Fruit fly (Drosophila melanogaster) whole organism, embryonic: Measurements from ENCODE around the gene Ant2.

ENCODE experiments used
- ATbp ChIP-seq: fragments of 200-800 bp; sonication (Bioruptor generic); optimal IDR thresholded peaks from 2 replicates; lab custom pipeline; 2017; ENCODE audit warnings: missing biosample characterization, mild to moderate bottlenecking, missing genetic modification characterization, missing genetic modification reagents
- B-H2 ChIP-seq: fragments of 200-800 bp; sonication (Bioruptor generic); optimal IDR thresholded peaks from 2 replicates; lab custom pipeline; 2018; ENCODE audit warnings: missing biosample characterization, mild to moderate bottlenecking, missing genetic modification characterization
- CG10565 ChIP-seq: fragments of 200-800 bp; sonication (Bioruptor generic); optimal IDR thresholded peaks from 3 replicates; lab custom pipeline; 2016; ENCODE audit warnings: missing biosample characterization, mild to moderate bottlenecking, missing genetic modification characterization
- CG11560 ChIP-seq: fragments of 200-800 bp; sonication (Bioruptor generic); IDR thresholded peaks from 3 replicates; pipeline ENCODE4 v1.3.6; 2022; ENCODE audit warnings: missing biosample characterization, missing genetic modification characterization
- CG12219 ChIP-seq: fragments of 200-800 bp; sonication (Bioruptor generic); optimal IDR thresholded peaks from 3 replicates; lab custom pipeline; 2018; ENCODE audit warnings: missing biosample characterization, mild to moderate bottlenecking, missing genetic modification characterization
- CG12744 ChIP-seq: fragments of 200-800 bp; sonication (Bioruptor generic); optimal IDR thresholded peaks from 2 replicates; lab custom pipeline; 2016; ENCODE audit warnings: missing biosample characterization, missing genetic modification characterization
- CG13424 ChIP-seq: fragments of 200-800 bp; sonication (Bioruptor generic); optimal IDR thresholded peaks from 2 replicates; lab custom pipeline; 2019; ENCODE audit warnings: missing biosample characterization, mild to moderate bottlenecking, missing genetic modification characterization, moderate library complexity
- CG1603 ChIP-seq: fragments of 200-800 bp; sonication (Bioruptor generic); optimal IDR thresholded peaks from 2 replicates; lab custom pipeline; 2019; ENCODE audit warnings: missing biosample characterization, mild to moderate bottlenecking, missing genetic modification characterization, moderate library complexity
- CG16863 ChIP-seq: fragments of 200-800 bp; sonication (Bioruptor generic); optimal IDR thresholded peaks from 3 replicates; lab custom pipeline; 2016; ENCODE audit warnings: missing biosample characterization, missing genetic modification characterization
- CG17802 ChIP-seq: fragments of 200-800 bp; sonication (Bioruptor generic); optimal IDR thresholded peaks from 2 replicates; lab custom pipeline; 2018; ENCODE audit warnings: missing biosample characterization, mild to moderate bottlenecking, missing genetic modification characterization, moderate library complexity
- CG2116 ChIP-seq: fragments of 200-800 bp; sonication (Bioruptor generic); optimal IDR thresholded peaks from 3 replicates; lab custom pipeline; 2018; ENCODE audit warnings: missing biosample characterization, mild to moderate bottlenecking, missing genetic modification characterization
- CG2712 ChIP-seq: fragments of 200-800 bp; optimal IDR thresholded peaks from 3 replicates; lab custom pipeline; 2019; ENCODE audit warnings: missing biosample characterization, mild to moderate bottlenecking, missing genetic modification characterization, moderate library complexity
- CG32772 ChIP-seq: fragments of 200-800 bp; sonication (Bioruptor generic); IDR thresholded peaks from 2 replicates; pipeline ENCODE4 v1.3.6; 2022; ENCODE audit warnings: missing biosample characterization, missing genetic modification characterization
- CG34376 ChIP-seq: fragments of 200-800 bp; sonication (Bioruptor generic); optimal IDR thresholded peaks from 2 replicates; lab custom pipeline; 2018; ENCODE audit warnings: missing biosample characterization, mild to moderate bottlenecking, missing genetic modification characterization
- CG4424 ChIP-seq: fragments of 200-800 bp; sonication (Bioruptor generic); optimal IDR thresholded peaks from 3 replicates; lab custom pipeline; 2016; ENCODE audit warnings: missing biosample characterization, missing genetic modification characterization
- CG5180 ChIP-seq: fragments of 200-800 bp; sonication (Bioruptor generic); optimal IDR thresholded peaks from 3 replicates; lab custom pipeline; 2017; ENCODE audit warnings: missing biosample characterization, missing genetic modification characterization, mild to moderate bottlenecking, moderate library complexity, missing genetic modification reagents
- CG7556 ChIP-seq: fragments of 200-800 bp; sonication (Bioruptor generic); optimal IDR thresholded peaks from 2 replicates; lab custom pipeline; 2017; ENCODE audit warnings: missing biosample characterization, mild to moderate bottlenecking, missing genetic modification characterization
- CG7745 ChIP-seq: fragments of 200-800 bp; sonication (Bioruptor generic); optimal IDR thresholded peaks from 2 replicates; lab custom pipeline; 2018; ENCODE audit warnings: missing biosample characterization, mild to moderate bottlenecking, missing genetic modification characterization, moderate library complexity
- CG7963 ChIP-seq: fragments of 200-800 bp; sonication (Bioruptor generic); IDR thresholded peaks from 3 replicates; pipeline ENCODE4 v1.3.6; 2022; ENCODE audit warnings: missing biosample characterization, missing genetic modification characterization; ENCODE audit not compliant: partially characterized antibody
- CG8924 ChIP-seq: fragments of 200-800 bp; optimal IDR thresholded peaks from 3 replicates; lab custom pipeline; 2019; ENCODE audit warnings: missing biosample characterization, mild to moderate bottlenecking, missing genetic modification characterization, moderate library complexity
- Camta ChIP-seq: fragments of 200-800 bp; sonication (Bioruptor generic); optimal IDR thresholded peaks from 2 replicates; lab custom pipeline; 2016; ENCODE audit warnings: missing biosample characterization, missing genetic modification characterization
- D19B ChIP-seq: fragments of 200-800 bp; sonication (Bioruptor generic); optimal IDR thresholded peaks from 2 replicates; lab custom pipeline; 2017; ENCODE audit warnings: missing biosample characterization, mild to moderate bottlenecking, missing genetic modification characterization
- Dek ChIP-seq: fragments of 200-800 bp; sonication (Bioruptor generic); optimal IDR thresholded peaks from 3 replicates; lab custom pipeline; 2019; ENCODE audit warnings: missing biosample characterization, mild to moderate bottlenecking, missing genetic modification characterization, moderate library complexity
- ERR ChIP-seq: fragments of 200-800 bp; sonication (Bioruptor generic); optimal IDR thresholded peaks from 2 replicates; lab custom pipeline; 2016; ENCODE audit warnings: missing biosample characterization, missing genetic modification characterization
- HHEX ChIP-seq: fragments of 200-800 bp; sonication (Bioruptor generic); optimal IDR thresholded peaks from 3 replicates; lab custom pipeline; 2017; ENCODE audit warnings: missing biosample characterization, mild to moderate bottlenecking, missing genetic modification characterization, missing genetic modification reagents
- Hand ChIP-seq: fragments of 200-800 bp; sonication (Bioruptor generic); optimal IDR thresholded peaks from 2 replicates; lab custom pipeline; 2017; ENCODE audit warnings: mild to moderate bottlenecking, missing biosample characterization, missing genetic modification reagents, missing genetic modification characterization
- MESR4 ChIP-seq: fragments of 200-800 bp; sonication (Bioruptor generic); optimal IDR thresholded peaks from 2 replicates; lab custom pipeline; 2018; ENCODE audit warnings: missing biosample characterization, mild to moderate bottlenecking, missing genetic modification characterization, moderate library complexity
- Xbp1 ChIP-seq: fragments of 200-800 bp; sonication (Bioruptor generic); optimal IDR thresholded peaks from 3 replicates; lab custom pipeline; 2016; ENCODE audit warnings: missing biosample characterization, mild to moderate bottlenecking, missing genetic modification characterization
- chm ChIP-seq: fragments of 200-800 bp; sonication (Bioruptor generic); IDR thresholded peaks from 2 replicates; pipeline ENCODE4 v1.3.6; 2022; ENCODE audit warnings: missing biosample characterization, missing genetic modification characterization
- crp ChIP-seq, 2 experiments: fragments of 200-800 bp; sonication (Bioruptor generic); optimal IDR thresholded peaks; 2 replicates in 1 of 2; 3 replicates in 1 of 2; lab custom pipeline; 2017; ENCODE audit warnings: missing biosample characterization in 2 of 2, missing genetic modification characterization in 2 of 2, mild to moderate bottlenecking in 1 of 2, moderate library complexity in 1 of 2
- en ChIP-seq: fragments of 200-800 bp; sonication (Bioruptor generic); optimal IDR thresholded peaks from 2 replicates; lab custom pipeline; 2016; ENCODE audit warnings: missing biosample characterization, missing genetic modification characterization
- fd102C ChIP-seq: fragments of 200-800 bp; sonication (Bioruptor generic); optimal IDR thresholded peaks from 2 replicates; lab custom pipeline; 2018; ENCODE audit warnings: missing biosample characterization, mild to moderate bottlenecking, missing genetic modification characterization, moderate library complexity
- lmd ChIP-seq: fragments of 200-800 bp; sonication (Bioruptor generic); IDR thresholded peaks from 2 replicates; pipeline ENCODE4 v1.3.6; 2022; ENCODE audit warnings: missing biosample characterization, missing genetic modification characterization
- mirr ChIP-seq: fragments of 200-800 bp; sonication (Bioruptor generic); optimal IDR thresholded peaks from 3 replicates; lab custom pipeline; 2018; ENCODE audit warnings: missing biosample characterization, mild to moderate bottlenecking, missing genetic modification characterization
- nerfin-2 ChIP-seq: fragments of 200-800 bp; sonication (Bioruptor generic); IDR thresholded peaks from 2 replicates; pipeline ENCODE4 v1.3.6; 2022; ENCODE audit warnings: missing biosample characterization, missing genetic modification characterization; ENCODE audit not compliant: partially characterized antibody
- peb ChIP-seq: fragments of 200-800 bp; sonication (Bioruptor generic); IDR thresholded peaks from 2 replicates; pipeline ENCODE4 v1.3.6; 2022; ENCODE audit warnings: missing biosample characterization, missing genetic modification characterization
- pfk ChIP-seq: fragments of 200-800 bp; sonication (Bioruptor generic); optimal IDR thresholded peaks from 2 replicates; lab custom pipeline; 2018; ENCODE audit warnings: missing biosample characterization, mild to moderate bottlenecking, missing genetic modification characterization, moderate library complexity
- pho ChIP-seq: fragments of 200-800 bp; sonication (Bioruptor generic); optimal IDR thresholded peaks from 2 replicates; lab custom pipeline; 2016; ENCODE audit warnings: missing biosample characterization, missing genetic modification characterization
- sd ChIP-seq: fragments of 200-800 bp; sonication (Bioruptor generic); optimal IDR thresholded peaks from 3 replicates; lab custom pipeline; 2018; ENCODE audit warnings: missing biosample characterization, mild to moderate bottlenecking, missing genetic modification characterization, moderate library complexity
- slbo ChIP-seq: fragments of 200-800 bp; sonication (Bioruptor generic); IDR thresholded peaks from 2 replicates; pipeline ENCODE4 v1.3.6; 2022; ENCODE audit warnings: missing biosample characterization, missing genetic modification characterization
- sug ChIP-seq: fragments of 200-800 bp; optimal IDR thresholded peaks from 2 replicates; lab custom pipeline; 2019; ENCODE audit warnings: missing biosample characterization, mild to moderate bottlenecking, missing genetic modification characterization, moderate library complexity
- tna ChIP-seq: fragments of 200-800 bp; sonication (Bioruptor generic); IDR thresholded peaks from 2 replicates; pipeline ENCODE4 v1.3.6; 2022; ENCODE audit warnings: missing biosample characterization, missing genetic modification characterization; ENCODE audit not compliant: partially characterized antibody
- ttk ChIP-seq: fragments of 200-800 bp; sonication (Bioruptor generic); IDR thresholded peaks from 2 replicates; pipeline ENCODE4 v2.1.2; 2022; ENCODE audit warnings: missing biosample characterization, missing genetic modification characterization
- twi ChIP-seq: fragments of 200-800 bp; optimal IDR thresholded peaks from 2 replicates; lab custom pipeline; 2019; ENCODE audit warnings: missing biosample characterization, mild to moderate bottlenecking, missing genetic modification characterization, moderate library complexity
- vnd ChIP-seq: fragments of 200-800 bp; sonication (Bioruptor generic); IDR thresholded peaks from 3 replicates; pipeline ENCODE4 v1.3.6; 2022; ENCODE audit warnings: missing biosample characterization, missing genetic modification characterization; ENCODE audit not compliant: partially characterized antibody
- yki ChIP-seq: fragments of >200 bp; optimal IDR thresholded peaks from 3 replicates; lab custom pipeline; 2018
- z ChIP-seq: fragments of 200-800 bp; sonication (Bioruptor generic); IDR thresholded peaks from 3 replicates; pipeline ENCODE4 v1.3.6; 2022; ENCODE audit warnings: missing biosample characterization, missing genetic modification characterization
- zen2 ChIP-seq: fragments of 200-800 bp; sonication (Bioruptor generic); IDR thresholded peaks from 3 replicates; pipeline ENCODE4 v1.3.6; 2022; ENCODE audit warnings: missing biosample characterization, missing genetic modification characterization; ENCODE audit not compliant: partially characterized antibody
- zfh1 ChIP-seq: fragments of 200-800 bp; sonication (Bioruptor generic); IDR thresholded peaks from 3 replicates; pipeline ENCODE4 v1.3.6; 2022; ENCODE audit warnings: missing biosample characterization, missing genetic modification characterization

Ant2 gene

dm6 chrX:10767350-10768005 lies 19.2 kb downstream of the Ant2 start (continued):
- TF ChIP-seq z (GFP tag; lab: Robert Waterston, UW) (no peak), mirr (GFP tag; lab: Kevin White, UChicago) (peak; percentile 65), zfh1 (GFP tag; lab: Robert Waterston, UW) (peak; percentile 31; the same call in 1 of the 3 replicates), CG8924 (tag; lab: Kevin White, UChicago) (peak; percentile 80), Xbp1 (GFP tag; lab: Kevin White, UChicago) (peak; percentile 61), sug (tag; lab: Kevin White, UChicago) (peak; percentile 70), pfk (GFP tag; lab: Kevin White, UChicago) (no peak), nerfin-2 (no peak), vnd (no peak), ATbp (GFP tag; lab: Kevin White, UChicago) (peak; percentile 67), slbo (GFP tag; lab: Robert Waterston, UW) (peak; percentile 83), CG7745 (tag; lab: Kevin White, UChicago) (no peak), B-H2 (GFP tag; lab: Kevin White, UChicago) (peak; percentile 83), Hand (GFP tag; lab: Kevin White, UChicago) (peak; percentile 63), en (GFP tag; lab: Kevin White, UChicago) (peak; percentile 19), fd102C (no peak), peb (GFP tag; lab: Robert Waterston, UW) (0 out of 2 replicates have a peak, but pooled peaks have one; percentile 6), CG7556 (GFP tag; lab: Kevin White, UChicago) (peak; percentile 21), ERR (GFP tag; lab: Kevin White, UChicago) (peak; percentile 68), yki (lab: Kevin White, UChicago) (no peak), CG16863 (GFP tag; lab: Kevin White, UChicago) (peak; percentile 4), Camta (GFP tag; lab: Kevin White, UChicago) (no peak), Dek (tag; lab: Kevin White, UChicago) (peak; percentile 61), chm (peak; percentile 79), crp (GFP tag; optimal IDR thresholded peaks at IDR 0.05; lab: Kevin White, UChicago) (peak in 1 of 2 experiments; percentile 73), CG11560 (tag; lab: Robert Waterston, UW) (no peak), MESR4 (no peak), zen2 (no peak), CG7963 (GFP tag; lab: Robert Waterston, UW) (no peak), CG1603 (tag; lab: Kevin White, UChicago) (peak; percentile 43), CG12744 (GFP tag; lab: Kevin White, UChicago) (peak; percentile 57), CG17802 (no peak), CG2116 (GFP tag; lab: Kevin White, UChicago) (no peak), sd (tag; lab: Kevin White, UChicago) (peak; percentile 19), CG10565 (GFP tag; lab: Kevin White, UChicago) (no peak), tna (no peak), D19B (GFP tag; lab: Kevin White, UChicago) (peak; percentile 34), HHEX (GFP tag; lab: Kevin White, UChicago) (peak; percentile 62), twi (peak; percentile 13), ttk (GFP tag; lab: Robert Waterston, UW) (0 out of 2 replicates have a peak, but pooled peaks have one; percentile 26), CG5180 (GFP tag; lab: Kevin White, UChicago) (peak; percentile 31), CG34376 (GFP tag; lab: Kevin White, UChicago) (peak; percentile 45), CG13424 (tag; lab: Kevin White, UChicago) (peak; percentile 62), pho (GFP tag; lab: Kevin White, UChicago) (peak; percentile 78), CG12219 (peak; percentile 44), CG4424 (peak; percentile 1), CG32772 (GFP tag; lab: Robert Waterston, UW) (peak; percentile 11; the same call in 1 of the 2 replicates), CG2712 (tag; lab: Kevin White, UChicago) (peak; percentile 48), lmd (GFP tag; lab: Robert Waterston, UW) (peak; percentile 53; the same call in 1 of the 2 replicates)
